Fruit fly (Drosophila melanogaster) whole organism, embryonic: ENCODE results near the gene FucTD.

Source experiments
- CG7987 ChIP-seq: fragments of 200-800 bp; sonication (Bioruptor generic); optimal IDR thresholded peaks from 2 replicates; lab custom pipeline; 2018; ENCODE audit warnings: missing biosample characterization, mild to moderate bottlenecking, missing genetic modification characterization, moderate library complexity
- ato ChIP-seq: fragments of 200-800 bp; sonication (Bioruptor generic); IDR thresholded peaks from 2 replicates; pipeline ENCODE4 v1.3.6; 2022; ENCODE audit warnings: missing biosample characterization, missing genetic modification characterization; ENCODE audit not compliant: partially characterized antibody
- gfzf ChIP-seq: fragments of 200-800 bp; sonication (Bioruptor generic); optimal IDR thresholded peaks from 2 replicates; lab custom pipeline; 2016; ENCODE audit warnings: missing biosample characterization, mild to moderate bottlenecking, missing genetic modification characterization, moderate library complexity
- tgo ChIP-seq: fragments of 200-800 bp; sonication (Bioruptor generic); IDR thresholded peaks from 3 replicates; pipeline ENCODE4 v1.3.6; 2022; ENCODE audit warnings: missing biosample characterization, missing genetic modification characterization

dm6 chr3L:1417898-1418297 lies 1.9 kb downstream of the FucTD start:
- TF ChIP-seq gfzf (GFP tag; lab: Kevin White, UChicago) (no peak), ato (GFP tag; lab: Robert Waterston, UW) (no peak), tgo (no peak), CG7987 (GFP tag; lab: Kevin White, UChicago) (no peak)
